Worm (Caenorhabditis elegans) whole organism, L3 larva: ENCODE data around the gene zip-12.
A peak's percentile ranks its signal among the peaks of the same experiment; 100 is the strongest.

Experiments
- R02D3.7 ChIP-seq: fragments of 150-350 bp; optimal IDR thresholded peaks from 2 replicates; lab custom pipeline; 2014; ENCODE audit warnings: missing biosample characterization, missing genetic modification characterization
- ZK546.5 ChIP-seq: sonication (generic microtip); optimal IDR thresholded peaks from 2 replicates; lab custom pipeline; 2017; ENCODE audit warnings: missing biosample characterization, missing genetic modification characterization
- aly-2 ChIP-seq: fragments of 150-350 bp; optimal IDR thresholded peaks from 2 replicates; lab custom pipeline; 2014; ENCODE audit warnings: missing biosample characterization, missing genetic modification characterization
- ama-1 ChIP-seq: fragments of 150-350 bp; optimal IDR thresholded peaks from 2 replicates; lab custom pipeline; 2018
- ceh-16 ChIP-seq: sonication (generic microtip); optimal IDR thresholded peaks from 2 replicates; lab custom pipeline; 2017; ENCODE audit warnings: missing biosample characterization, missing genetic modification characterization
- ceh-28 ChIP-seq: fragments of 150-350 bp; optimal IDR thresholded peaks from 2 replicates; lab custom pipeline; 2014; ENCODE audit warnings: missing biosample characterization, missing genetic modification reagents, missing genetic modification characterization
- ceh-82 ChIP-seq: fragments of 150-350 bp; optimal IDR thresholded peaks from 2 replicates; lab custom pipeline; 2014; ENCODE audit warnings: missing biosample characterization, missing genetic modification characterization
- ceh-9 ChIP-seq: sonication (generic microtip); optimal IDR thresholded peaks from 2 replicates; lab custom pipeline; 2018; ENCODE audit warnings: missing biosample characterization, missing genetic modification characterization
- daf-12 ChIP-seq: fragments of 150-350 bp; optimal IDR thresholded peaks from 2 replicates; lab custom pipeline; 2014; ENCODE audit warnings: missing biosample characterization, missing genetic modification reagents, missing genetic modification characterization
- egl-27 ChIP-seq: sonication (generic microtip); optimal IDR thresholded peaks from 4 replicates; lab custom pipeline; 2017; ENCODE audit warnings: missing biosample characterization, missing genetic modification reagents, missing genetic modification characterization
- egl-5 ChIP-seq: fragments of 150-350 bp; optimal IDR thresholded peaks from 2 replicates; lab custom pipeline; 2017; ENCODE audit warnings: missing biosample characterization, missing genetic modification reagents, missing genetic modification characterization, inconsistent platforms
- elt-1 ChIP-seq: fragments of 150-350 bp; optimal IDR thresholded peaks from 2 replicates; lab custom pipeline; 2014; ENCODE audit warnings: missing biosample characterization, missing genetic modification characterization
- elt-2 ChIP-seq: sonication (generic microtip); optimal IDR thresholded peaks from 2 replicates; lab custom pipeline; 2016; ENCODE audit warnings: missing genetic modification reagents, mild to moderate bottlenecking, missing genetic modification characterization, missing compliant biosample characterization
- elt-3 ChIP-seq, 3 experiments: fragments of 150-350 bp in 1 of 3; sonication (generic microtip) in 2 of 3; optimal IDR thresholded peaks; 2 replicates in 2 of 3; 4 replicates in 1 of 3; lab custom pipeline; 2014 to 2017; ENCODE audit warnings: missing biosample characterization in 3 of 3, missing genetic modification characterization in 3 of 3
- eor-1 ChIP-seq, 2 experiments: fragments of 150-350 bp; optimal IDR thresholded peaks; 2 replicates each; lab custom pipeline; 2014 to 2018; ENCODE audit warnings: missing biosample characterization in 2 of 2, missing genetic modification characterization in 2 of 2
- fkh-10 ChIP-seq: sonication (generic microtip); optimal IDR thresholded peaks from 2 replicates; lab custom pipeline; 2017; ENCODE audit warnings: missing biosample characterization, missing genetic modification reagents, missing genetic modification characterization
- fkh-2 ChIP-seq: fragments of 150-350 bp; optimal IDR thresholded peaks from 2 replicates; lab custom pipeline; 2014; ENCODE audit warnings: missing biosample characterization, missing genetic modification reagents, missing genetic modification characterization
- fos-1 ChIP-seq: fragments of 150-350 bp; optimal IDR thresholded peaks from 2 replicates; lab custom pipeline; 2014; ENCODE audit warnings: missing biosample characterization, missing genetic modification characterization
- hmg-11 ChIP-seq: sonication (generic microtip); optimal IDR thresholded peaks from 2 replicates; lab custom pipeline; 2016; ENCODE audit warnings: missing genetic modification characterization, missing compliant biosample characterization
- jun-1 ChIP-seq: fragments of 150-350 bp; optimal IDR thresholded peaks from 2 replicates; lab custom pipeline; 2014; ENCODE audit warnings: missing biosample characterization, missing genetic modification reagents, missing genetic modification characterization
- lin-15B ChIP-seq: fragments of 150-350 bp; optimal IDR thresholded peaks from 2 replicates; lab custom pipeline; 2014; ENCODE audit warnings: missing biosample characterization, missing genetic modification characterization
- lin-39 ChIP-seq: fragments of 150-350 bp; optimal IDR thresholded peaks from 2 replicates; lab custom pipeline; 2018; ENCODE audit warnings: missing biosample characterization, missing genetic modification reagents, missing genetic modification characterization
- lsy-12 ChIP-seq: sonication (generic microtip); optimal IDR thresholded peaks from 2 replicates; lab custom pipeline; 2016; ENCODE audit warnings: mild to moderate bottlenecking, missing genetic modification characterization, missing compliant biosample characterization
- mdl-1 ChIP-seq: fragments of 150-350 bp; optimal IDR thresholded peaks from 2 replicates; lab custom pipeline; 2014; ENCODE audit warnings: missing biosample characterization, missing genetic modification characterization
- mml-1 ChIP-seq: fragments of 150-350 bp; sonication (generic microtip); optimal IDR thresholded peaks from 3 replicates; lab custom pipeline; 2014; ENCODE audit warnings: missing biosample characterization, missing genetic modification characterization
- nfya-1 ChIP-seq: sonication (generic microtip); optimal IDR thresholded peaks from 2 replicates; lab custom pipeline; 2017; ENCODE audit warnings: missing genetic modification characterization, mild to moderate bottlenecking, missing compliant biosample characterization, antibody characterized with exemption, moderate library complexity; ENCODE audit not compliant: insufficient read depth
- nhr-11 ChIP-seq: fragments of 150-350 bp; optimal IDR thresholded peaks from 2 replicates; lab custom pipeline; 2014; ENCODE audit warnings: missing biosample characterization, missing genetic modification characterization
- nhr-12 ChIP-seq: fragments of 150-350 bp; optimal IDR thresholded peaks from 2 replicates; lab custom pipeline; 2014; ENCODE audit warnings: missing biosample characterization, missing genetic modification characterization
- nhr-23 ChIP-seq: fragments of 150-350 bp; optimal IDR thresholded peaks from 2 replicates; lab custom pipeline; 2014; ENCODE audit warnings: missing biosample characterization, missing genetic modification reagents, missing genetic modification characterization
- nhr-237 ChIP-seq: fragments of 150-350 bp; optimal IDR thresholded peaks from 2 replicates; lab custom pipeline; 2014; ENCODE audit warnings: missing biosample characterization, missing genetic modification characterization
- nhr-25 ChIP-seq: sonication (generic microtip); optimal IDR thresholded peaks from 2 replicates; lab custom pipeline; 2017; ENCODE audit warnings: missing biosample characterization, missing genetic modification characterization
- nhr-28 ChIP-seq: fragments of 150-350 bp; optimal IDR thresholded peaks from 2 replicates; lab custom pipeline; 2014; ENCODE audit warnings: missing biosample characterization, missing genetic modification characterization
- nhr-43 ChIP-seq: sonication (generic microtip); optimal IDR thresholded peaks from 2 replicates; lab custom pipeline; 2016; ENCODE audit warnings: mild to moderate bottlenecking, missing genetic modification characterization, missing compliant biosample characterization; ENCODE audit not compliant: poor library complexity, severe bottlenecking
- nhr-67 ChIP-seq: fragments of 150-350 bp; optimal IDR thresholded peaks from 2 replicates; lab custom pipeline; 2014; ENCODE audit warnings: missing biosample characterization, missing genetic modification characterization
- nhr-76 ChIP-seq: fragments of 150-350 bp; sonication (generic microtip); optimal IDR thresholded peaks from 5 replicates; lab custom pipeline; 2014; ENCODE audit warnings: missing biosample characterization, missing genetic modification characterization
- nhr-77 ChIP-seq: fragments of 150-350 bp; optimal IDR thresholded peaks from 2 replicates; lab custom pipeline; 2014; ENCODE audit warnings: missing biosample characterization, missing genetic modification characterization
- pha-4 ChIP-seq: fragments of 150-350 bp; optimal IDR thresholded peaks from 2 replicates; lab custom pipeline; 2014; ENCODE audit warnings: missing biosample characterization, missing genetic modification reagents, missing genetic modification characterization
- pqm-1 ChIP-seq: fragments of 150-350 bp; optimal IDR thresholded peaks from 2 replicates; lab custom pipeline; 2017; ENCODE audit warnings: missing biosample characterization, missing genetic modification characterization, inconsistent platforms
- sea-2 ChIP-seq: fragments of 150-350 bp; sonication (generic microtip); optimal IDR thresholded peaks from 4 replicates; lab custom pipeline; 2014; ENCODE audit warnings: missing biosample characterization, missing genetic modification reagents, missing genetic modification characterization
- skn-1 ChIP-seq: fragments of 150-350 bp; optimal IDR thresholded peaks from 2 replicates; lab custom pipeline; 2014; ENCODE audit warnings: missing biosample characterization, missing genetic modification characterization
- snpc-4 ChIP-seq: fragments of 150-350 bp; optimal IDR thresholded peaks from 2 replicates; lab custom pipeline; 2014; ENCODE audit warnings: missing biosample characterization, missing genetic modification characterization
- tbx-2 ChIP-seq: sonication (generic microtip); optimal IDR thresholded peaks from 2 replicates; lab custom pipeline; 2016; ENCODE audit warnings: mild to moderate bottlenecking, missing genetic modification characterization, missing compliant biosample characterization
- unc-39 ChIP-seq: sonication (generic microtip); optimal IDR thresholded peaks from 4 replicates; lab custom pipeline; 2017; ENCODE audit warnings: missing biosample characterization, missing genetic modification characterization
- unc-62 ChIP-seq: fragments of 150-350 bp; sonication (generic microtip); optimal IDR thresholded peaks from 4 replicates; lab custom pipeline; 2014; ENCODE audit warnings: missing biosample characterization, missing genetic modification reagents, missing genetic modification characterization
- zag-1 ChIP-seq: fragments of 150-350 bp; optimal IDR thresholded peaks from 2 replicates; lab custom pipeline; 2014; ENCODE audit warnings: missing biosample characterization, missing genetic modification characterization
- ztf-11 ChIP-seq: fragments of 150-350 bp; optimal IDR thresholded peaks from 2 replicates; lab custom pipeline; 2014; ENCODE audit warnings: missing biosample characterization, missing genetic modification characterization
- ztf-4 ChIP-seq: fragments of 150-350 bp; optimal IDR thresholded peaks from 2 replicates; lab custom pipeline; 2014; ENCODE audit warnings: missing biosample characterization, missing genetic modification characterization

The zip-12 gene

DNA sequence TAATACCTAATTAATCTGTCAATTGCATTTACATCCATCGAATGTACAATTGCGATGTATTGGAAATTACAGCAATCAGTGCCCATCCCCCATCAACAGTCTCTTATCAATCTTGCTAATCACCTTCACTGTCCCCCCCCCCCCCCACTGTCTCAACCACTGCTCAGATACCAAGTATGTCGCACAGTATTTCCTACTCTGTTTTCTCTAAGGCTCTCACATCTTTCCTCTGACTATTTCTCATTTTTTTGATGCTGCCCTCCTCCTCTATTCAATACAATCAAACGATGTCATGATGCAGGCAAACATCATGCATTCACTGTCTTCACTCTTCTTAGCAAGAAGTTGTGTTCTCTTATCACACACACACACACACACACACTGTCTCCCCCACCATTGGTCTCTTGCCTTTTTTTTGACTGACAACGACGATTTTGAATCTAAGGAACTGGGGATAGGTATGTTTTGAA, at the start of gene zip-12, which contains the start of gene Y75B8A.63:
zip-12 (plus strand) TSS at position 387 of the 470 bp plus-strand sequence.
Y75B8A.63 (plus strand) TSS at position 420 of the 470 bp plus-strand sequence.
- peak; percentile 21 for TF ChIP-seq pha-4 (tag; lab: Kevin White, UChicago)
- no peak for TF ChIP-seq snpc-4 (tag; lab: Kevin White, UChicago)
- no peak for TF ChIP-seq ama-1 (lab: Kevin White, UChicago)
- TF ChIP-seq nhr-77 (tag; lab: Kevin White, UChicago), result no peak
- no peak for TF ChIP-seq nhr-12 (tag; lab: Kevin White, UChicago)
- TF ChIP-seq elt-1 (tag; lab: Kevin White, UChicago), result no peak
- no peak for TF ChIP-seq skn-1
- TF ChIP-seq nfya-1 (tag; lab: Kevin White, UChicago), result peak; percentile 25
- TF ChIP-seq lin-39 (tag; lab: Kevin White, UChicago), result no peak
- no peak for TF ChIP-seq tbx-2 (tag; lab: Kevin White, UChicago)
- TF ChIP-seq ztf-4 (tag; lab: Kevin White, UChicago), result no peak
- no peak for TF ChIP-seq nhr-76 (tag; lab: Kevin White, UChicago)
- TF ChIP-seq mdl-1, result no peak
- TF ChIP-seq ZK546.5 (tag; lab: Kevin White, UChicago), result no peak
- peak; percentile 55 for TF ChIP-seq pqm-1 (tag; lab: Kevin White, UChicago)
- no peak for TF ChIP-seq lsy-12
- TF ChIP-seq fkh-2 (tag; lab: Kevin White, UChicago), result no peak
- TF ChIP-seq nhr-237 (tag; lab: Kevin White, UChicago), result no peak
- no peak for TF ChIP-seq ceh-28 (tag; lab: Kevin White, UChicago)
- TF ChIP-seq nhr-28 (tag; lab: Kevin White, UChicago), result no peak
- TF ChIP-seq egl-27, result no peak
- TF ChIP-seq eor-1 (tag; optimal IDR thresholded peaks at IDR 0.05; lab: Kevin White, UChicago), result no peak
- TF ChIP-seq mml-1, result no peak
- TF ChIP-seq fos-1 (tag; lab: Kevin White, UChicago), result no peak
- TF ChIP-seq nhr-67, result no peak
- TF ChIP-seq jun-1 (tag; lab: Kevin White, UChicago), result peak; percentile 1
- TF ChIP-seq elt-3 (tag; optimal IDR thresholded peaks at IDR 0.05; lab: Kevin White, UChicago), result peak in 1 of 3 experiments; percentile 18
- no peak for TF ChIP-seq aly-2 (tag; lab: Kevin White, UChicago)
- TF ChIP-seq ceh-16 (tag; lab: Kevin White, UChicago), result no peak
- TF ChIP-seq unc-39, result no peak
- TF ChIP-seq sea-2, result no peak
- TF ChIP-seq egl-5 (tag; lab: Kevin White, UChicago), result no peak
- no peak for TF ChIP-seq nhr-25
- no peak for TF ChIP-seq fkh-10 (GFP tag; lab: Kevin White, UChicago)
- no peak for TF ChIP-seq daf-12 (tag; lab: Kevin White, UChicago)
- no peak for TF ChIP-seq ztf-11 (tag; lab: Kevin White, UChicago)
- no peak for TF ChIP-seq nhr-11 (tag; lab: Kevin White, UChicago)
- TF ChIP-seq lin-15B (tag; lab: Kevin White, UChicago), result no peak
- TF ChIP-seq unc-62, result no peak
- no peak for TF ChIP-seq nhr-43 (tag; lab: Kevin White, UChicago)
- TF ChIP-seq ceh-82 (tag; lab: Kevin White, UChicago), result no peak
- no peak for TF ChIP-seq zag-1 (tag; lab: Kevin White, UChicago)
- TF ChIP-seq hmg-11 (tag; lab: Kevin White, UChicago), result no peak
- TF ChIP-seq ceh-9 (tag; lab: Kevin White, UChicago), result no peak
- TF ChIP-seq nhr-23 (tag; lab: Kevin White, UChicago), result no peak
- no peak for TF ChIP-seq R02D3.7
- TF ChIP-seq elt-2 (tag; lab: Kevin White, UChicago), result peak; percentile 91
